Fruit fly (Drosophila melanogaster) whole organism, adult: ENCODE measurements around the gene mtsh.
A peak's percentile ranks its signal among the peaks of the same experiment; 100 is the strongest.

Experiments
- CG11617 ChIP-seq: fragments of 200-800 bp; sonication (Bioruptor generic); optimal IDR thresholded peaks from 2 replicates; lab custom pipeline; 2017; ENCODE audit warnings: mild to moderate bottlenecking, missing biosample characterization, missing genetic modification reagents, missing genetic modification characterization
- CG12768 ChIP-seq: fragments of 200-800 bp; sonication (Bioruptor generic); optimal IDR thresholded peaks from 2 replicates; lab custom pipeline; 2017; ENCODE audit warnings: missing biosample characterization, missing genetic modification characterization, mild to moderate bottlenecking, moderate library complexity, missing genetic modification reagents
- CG14711 ChIP-seq: fragments of 200-800 bp; sonication (Bioruptor generic); optimal IDR thresholded peaks from 2 replicates; lab custom pipeline; 2018; ENCODE audit warnings: missing biosample characterization, mild to moderate bottlenecking, missing genetic modification characterization, moderate library complexity
- CG1620 ChIP-seq: fragments of 200-800 bp; sonication (Bioruptor generic); optimal IDR thresholded peaks from 2 replicates; lab custom pipeline; 2016; ENCODE audit warnings: missing biosample characterization, missing genetic modification characterization
- CG33017 ChIP-seq: fragments of 200-800 bp; sonication (Bioruptor generic); optimal IDR thresholded peaks from 2 replicates; lab custom pipeline; 2018; ENCODE audit warnings: missing biosample characterization, mild to moderate bottlenecking, missing genetic modification characterization, moderate library complexity
- CG5204 ChIP-seq: fragments of 200-800 bp; sonication (Bioruptor generic); optimal IDR thresholded peaks from 2 replicates; lab custom pipeline; 2016; ENCODE audit warnings: missing biosample characterization, missing genetic modification characterization
- CG7045 ChIP-seq: fragments of 200-800 bp; sonication (Bioruptor generic); optimal IDR thresholded peaks from 2 replicates; lab custom pipeline; 2017; ENCODE audit warnings: missing biosample characterization, mild to moderate bottlenecking, missing genetic modification characterization
- CG7101 ChIP-seq: fragments of 200-800 bp; sonication (Bioruptor generic); optimal IDR thresholded peaks from 2 replicates; lab custom pipeline; 2018; ENCODE audit warnings: missing biosample characterization, mild to moderate bottlenecking, missing genetic modification characterization, moderate library complexity
- Clk ChIP-seq: fragments of 200-800 bp; sonication (Bioruptor generic); optimal IDR thresholded peaks from 2 replicates; lab custom pipeline; 2017; ENCODE audit warnings: missing biosample characterization, missing genetic modification characterization
- Crg-1 ChIP-seq: fragments of 200-800 bp; sonication (Bioruptor generic); optimal IDR thresholded peaks from 2 replicates; lab custom pipeline; 2016; ENCODE audit warnings: missing biosample characterization, missing genetic modification characterization
- Hr96 ChIP-seq: fragments of 200-800 bp; sonication (Bioruptor generic); optimal IDR thresholded peaks from 2 replicates; lab custom pipeline; 2016; ENCODE audit warnings: missing biosample characterization, missing genetic modification characterization
- Mnt ChIP-seq: fragments of 200-800 bp; sonication (Bioruptor generic); optimal IDR thresholded peaks from 2 replicates; lab custom pipeline; 2016; ENCODE audit warnings: missing biosample characterization, mild to moderate bottlenecking, missing genetic modification characterization
- bab1 ChIP-seq: fragments of 200-800 bp; sonication (Bioruptor generic); optimal IDR thresholded peaks from 3 replicates; lab custom pipeline; 2019; ENCODE audit warnings: missing biosample characterization, mild to moderate bottlenecking, missing genetic modification characterization, moderate library complexity
- cic ChIP-seq: fragments of 200-800 bp; sonication (Bioruptor generic); optimal IDR thresholded peaks from 2 replicates; lab custom pipeline; 2017; ENCODE audit warnings: missing biosample characterization, mild to moderate bottlenecking, missing genetic modification characterization, moderate library complexity
- cnc ChIP-seq, 2 experiments: fragments of >200 bp; optimal IDR thresholded peaks; 2 replicates each; lab custom pipeline; 2017
- kay ChIP-seq: fragments of 200-800 bp; sonication (Bioruptor generic); peaks from one replicate; lab custom pipeline; 2016; ENCODE audit warnings: missing biosample characterization, missing genetic modification characterization, borderline replicate concordance
- ovo ChIP-seq: fragments of 200-800 bp; sonication (Bioruptor generic); optimal IDR thresholded peaks from 2 replicates; lab custom pipeline; 2016; ENCODE audit warnings: missing biosample characterization, missing genetic modification characterization
- pad ChIP-seq: fragments of 200-800 bp; sonication (Bioruptor generic); optimal IDR thresholded peaks from 3 replicates; lab custom pipeline; 2017; ENCODE audit warnings: missing biosample characterization, missing genetic modification characterization, mild to moderate bottlenecking, moderate library complexity, missing genetic modification reagents
- tj ChIP-seq: fragments of 200-800 bp; sonication (Bioruptor generic); optimal IDR thresholded peaks from 3 replicates; lab custom pipeline; 2017; ENCODE audit warnings: missing biosample characterization, mild to moderate bottlenecking, missing genetic modification characterization, moderate library complexity
- toe ChIP-seq: fragments of 200-800 bp; sonication (Bioruptor generic); optimal IDR thresholded peaks from 2 replicates; lab custom pipeline; 2016; ENCODE audit warnings: missing biosample characterization, missing genetic modification characterization

mtsh gene

DNA sequence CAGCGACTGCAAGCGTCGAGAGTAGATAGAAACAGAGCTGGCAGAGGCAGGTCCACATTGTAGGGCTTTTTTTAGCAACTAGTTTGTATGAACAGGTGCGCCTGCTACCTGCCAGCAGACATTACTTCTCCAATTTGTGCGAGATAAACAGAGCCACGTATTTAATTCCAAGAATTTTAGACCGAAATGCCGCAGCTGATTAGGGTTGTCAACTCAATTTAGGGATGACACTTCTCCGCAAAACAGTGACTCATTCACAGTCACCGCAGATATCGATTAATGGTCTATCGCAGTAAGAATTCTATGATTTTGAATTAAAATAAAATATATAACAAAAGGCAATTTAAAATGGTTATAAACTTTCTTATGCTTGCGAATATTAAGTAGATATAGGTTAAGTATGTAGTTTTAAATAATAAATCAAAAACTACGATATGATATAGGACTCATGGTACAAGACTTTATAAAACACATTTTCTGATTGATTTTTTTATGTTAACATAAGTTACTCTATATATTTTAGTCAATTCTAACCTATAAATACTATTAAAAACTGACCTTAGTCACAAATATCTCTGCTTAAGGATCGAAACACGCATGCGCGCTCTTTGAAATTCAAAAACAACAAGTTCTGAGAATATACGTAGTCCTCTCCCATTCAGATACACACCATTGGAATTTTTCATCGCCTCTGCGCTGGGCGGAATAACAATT, 16.8 kb downstream of the mtsh start, which contains the start of the genes wol and Scgalpha:
Gene wol (minus strand): TSS at position 220 of the 714 bp plus-strand sequence.
Gene Scgalpha (plus strand): TSS at position 664 of the 714 bp plus-strand sequence.
- TF ChIP-seq bab1 (GFP tag; lab: Kevin White, UChicago) (peak; percentile 7), CG14711 (peak; percentile 97), cnc (optimal IDR thresholded peaks at IDR 0.05; lab: Kevin White, UChicago) (no peak)

DNA sequence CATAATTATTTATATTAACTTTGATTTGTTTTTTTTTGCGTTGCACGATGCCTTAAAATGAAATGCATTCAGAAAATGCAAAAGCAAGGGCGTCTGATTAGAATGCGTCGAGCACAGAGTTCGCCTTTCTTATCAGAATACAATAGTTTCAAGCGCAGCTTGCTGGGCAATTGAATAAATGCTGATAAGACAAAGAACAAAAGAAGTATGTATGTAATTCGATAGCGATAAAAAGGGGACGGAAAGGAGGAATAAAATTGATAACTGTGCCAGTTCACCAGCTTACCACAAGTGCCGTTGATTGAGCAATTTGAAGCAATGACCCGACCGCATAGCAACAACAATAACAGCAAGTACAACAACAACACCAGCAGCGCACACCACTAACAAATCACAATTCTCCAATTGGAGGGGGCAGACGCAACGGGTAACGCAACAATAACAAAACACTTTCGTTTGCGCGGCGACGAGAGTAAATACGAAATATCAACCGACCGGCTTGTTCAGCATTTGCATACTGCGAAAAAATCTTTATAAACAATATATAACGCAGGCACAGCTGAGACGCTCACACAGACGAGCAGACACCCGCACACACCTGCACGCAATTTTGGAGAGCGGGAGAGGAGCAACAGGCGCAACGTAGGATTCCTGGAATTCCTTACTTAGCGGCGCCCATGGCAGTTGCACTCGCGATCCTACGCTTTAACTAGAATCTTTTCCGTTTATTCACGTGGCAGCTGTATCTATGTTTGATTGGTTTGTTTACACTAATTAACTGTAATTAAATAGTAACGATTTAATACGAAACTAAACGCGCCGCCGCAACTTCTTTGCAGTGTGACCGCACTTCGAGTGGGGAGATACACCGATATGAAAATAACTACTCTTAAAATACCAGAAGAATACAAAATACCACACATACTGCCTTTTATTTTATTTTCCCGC, 19.2 kb downstream of the mtsh start, which contains the start of gene Btk:
Gene Btk (minus strand): TSS at position 860 of the 948 bp plus-strand sequence.
- TF ChIP-seq CG12768, result peak; percentile 54
- peak; percentile 47 for TF ChIP-seq ovo
- no peak for TF ChIP-seq CG33017 (tag; lab: Kevin White, UChicago)
- no peak for TF ChIP-seq Mnt (GFP tag; lab: Kevin White, UChicago)
- TF ChIP-seq tj (GFP tag; lab: Kevin White, UChicago), result peak; percentile 91
- peak; percentile 94 for TF ChIP-seq pad (GFP tag; lab: Kevin White, UChicago)
- TF ChIP-seq CG14711, result no peak
- peak; percentile 1 for TF ChIP-seq bab1 (GFP tag; lab: Kevin White, UChicago)
- peak; percentile 48 for TF ChIP-seq cic (GFP tag; lab: Kevin White, UChicago)
- TF ChIP-seq toe, result no peak

DNA sequence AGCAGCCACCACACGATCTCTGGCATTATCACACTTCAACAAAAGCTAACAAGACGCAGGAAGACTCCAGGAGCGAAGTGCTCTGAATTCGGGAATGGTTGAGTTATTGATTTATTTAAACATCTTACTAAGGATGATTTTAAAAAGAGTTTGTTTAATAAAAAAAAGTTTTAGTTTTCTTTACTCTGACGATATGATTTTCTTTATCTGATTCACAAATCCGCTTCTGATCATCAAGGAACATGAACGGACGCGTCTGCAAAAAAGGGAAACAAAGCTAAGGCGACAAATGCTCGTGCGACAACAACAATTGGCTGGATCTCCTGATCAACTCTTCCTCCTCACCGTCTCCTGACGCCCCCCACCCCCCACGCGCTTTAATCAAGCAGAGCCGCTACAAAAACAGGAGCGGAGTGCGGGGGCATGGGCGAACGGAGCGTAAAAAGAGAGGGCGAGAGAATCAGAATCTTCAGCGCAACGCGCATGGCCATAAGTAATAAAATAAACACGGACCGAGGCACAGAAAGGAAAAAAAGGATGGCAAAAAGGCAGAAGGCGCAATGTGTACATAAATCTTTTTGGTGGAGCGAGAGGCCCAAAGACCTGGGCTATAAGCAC, 20.4 kb downstream of the mtsh start:
- no peak for TF ChIP-seq ovo
- TF ChIP-seq bab1 (GFP tag; lab: Kevin White, UChicago), result peak; percentile 18

DNA sequence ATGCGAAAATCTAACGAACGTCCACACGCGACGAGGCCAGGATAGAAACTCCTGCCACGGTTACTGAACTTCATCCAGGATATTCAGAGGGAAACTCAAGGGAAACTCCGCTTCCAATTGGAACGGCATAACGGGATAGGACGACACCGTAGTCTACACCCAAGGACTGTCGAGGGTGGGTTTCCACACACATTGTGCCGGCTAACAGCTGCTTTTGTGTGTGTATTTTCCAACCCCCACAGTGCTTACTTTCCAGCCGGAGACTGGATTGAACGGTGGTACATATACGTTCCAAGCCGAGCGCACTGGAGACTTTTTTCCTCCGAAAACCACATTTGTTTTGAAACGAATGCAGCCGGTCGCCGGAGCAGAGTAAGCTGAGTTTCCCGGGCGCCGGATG, 22.6 kb downstream of the mtsh start:
- TF ChIP-seq cnc (optimal IDR thresholded peaks at IDR 0.05; lab: Kevin White, UChicago) (no peak), toe (no peak), tj (GFP tag; lab: Kevin White, UChicago) (no peak), kay (GFP tag; lab: Kevin White, UChicago) (no peak), CG33017 (tag; lab: Kevin White, UChicago) (no peak), bab1 (GFP tag; lab: Kevin White, UChicago) (no peak), CG12768 (no peak), Hr96 (GFP tag; lab: Kevin White, UChicago) (no peak), ovo (no peak), CG7045 (GFP tag; lab: Kevin White, UChicago) (no peak), CG14711 (no peak), CG11617 (GFP tag; lab: Kevin White, UChicago) (no peak)

DNA sequence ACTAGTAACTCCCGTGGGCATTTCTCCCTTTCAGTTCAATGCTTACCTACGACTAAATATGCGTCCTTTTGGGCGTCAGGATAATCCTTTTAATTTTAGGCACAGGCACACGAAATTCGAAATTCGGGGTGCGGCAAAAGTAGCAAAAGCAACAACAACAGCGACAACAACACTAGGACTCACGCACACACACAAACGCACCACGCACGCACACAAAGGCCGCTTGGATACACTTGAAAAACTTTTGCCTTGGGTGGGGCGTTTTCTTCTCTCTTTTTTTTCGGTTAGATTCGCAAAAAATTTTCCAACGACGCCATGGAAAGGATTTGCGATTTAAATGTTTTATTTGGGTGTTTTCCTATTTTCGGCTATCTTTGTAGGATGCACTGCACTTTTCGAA, 23.3 kb downstream of the mtsh start:
- TF ChIP-seq kay (GFP tag; lab: Kevin White, UChicago) (no peak), tj (GFP tag; lab: Kevin White, UChicago) (no peak), CG33017 (tag; lab: Kevin White, UChicago) (no peak), CG5204 (GFP tag; lab: Kevin White, UChicago) (no peak), toe (no peak), cnc (optimal IDR thresholded peaks at IDR 0.05; lab: Kevin White, UChicago) (no peak)

DNA sequence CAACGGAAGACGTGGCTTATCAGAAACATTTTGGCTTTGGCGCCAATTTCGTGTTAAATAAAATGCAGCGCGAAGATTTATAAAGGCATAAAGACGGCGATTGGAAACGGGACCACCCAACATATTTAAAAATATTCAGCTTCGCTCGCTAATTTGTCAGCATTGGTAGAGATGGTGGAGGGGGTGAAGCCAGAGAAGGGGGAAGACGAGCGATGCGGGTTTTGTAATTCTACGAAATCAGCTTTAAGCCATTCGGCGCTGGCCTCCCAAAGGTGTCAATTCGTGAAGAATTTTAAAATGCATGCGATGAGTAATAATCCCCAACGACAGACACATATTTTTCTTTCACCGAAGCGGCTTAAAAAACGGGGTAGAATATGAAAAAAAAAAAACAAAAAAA, 25.7 kb downstream of the mtsh start:
- TF ChIP-seq Clk (GFP tag; lab: Kevin White, UChicago) (no peak), tj (GFP tag; lab: Kevin White, UChicago) (peak; percentile 98)

DNA sequence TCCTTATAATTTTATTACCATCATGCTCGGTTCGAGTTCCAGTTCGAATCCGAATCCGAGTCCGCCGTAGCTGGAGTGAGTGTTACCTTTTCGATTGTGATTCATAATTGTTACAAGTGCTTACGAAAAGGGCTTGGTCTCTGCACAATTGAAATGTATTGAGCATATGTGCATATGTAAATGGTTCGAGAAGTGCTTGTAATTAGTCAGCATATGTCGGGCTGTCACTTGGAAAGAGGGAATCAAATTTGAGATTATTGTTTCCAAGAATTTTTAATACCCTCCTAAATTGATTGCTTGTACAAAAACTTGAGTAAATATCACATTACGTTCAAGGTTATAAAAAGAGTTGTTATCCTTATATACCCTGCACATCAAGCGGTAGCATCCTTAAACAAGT, 26.3 kb downstream of the mtsh start:
- TF ChIP-seq CG12768 (no peak), CG33017 (tag; lab: Kevin White, UChicago) (no peak), cnc (optimal IDR thresholded peaks at IDR 0.05; lab: Kevin White, UChicago) (no peak), CG11617 (GFP tag; lab: Kevin White, UChicago) (no peak), CG5204 (GFP tag; lab: Kevin White, UChicago) (no peak), Mnt (GFP tag; lab: Kevin White, UChicago) (no peak), CG7101 (tag; lab: Kevin White, UChicago) (no peak), CG1620 (GFP tag; lab: Kevin White, UChicago) (no peak), CG7045 (GFP tag; lab: Kevin White, UChicago) (no peak), Crg-1 (GFP tag; lab: Kevin White, UChicago) (no peak), ovo (no peak), pad (GFP tag; lab: Kevin White, UChicago) (no peak), Clk (GFP tag; lab: Kevin White, UChicago) (no peak), CG14711 (no peak), kay (GFP tag; lab: Kevin White, UChicago) (no peak), tj (GFP tag; lab: Kevin White, UChicago) (no peak)
